Fruit fly (Drosophila melanogaster) whole organism, adult: Measurements from ENCODE around the gene Hydr2.

Source experiments
- CG11617 ChIP-seq: fragments of 200-800 bp; sonication (Bioruptor generic); optimal IDR thresholded peaks from 2 replicates; lab custom pipeline; 2017; ENCODE audit warnings: mild to moderate bottlenecking, missing biosample characterization, missing genetic modification reagents, missing genetic modification characterization
- CG12768 ChIP-seq: fragments of 200-800 bp; sonication (Bioruptor generic); optimal IDR thresholded peaks from 2 replicates; lab custom pipeline; 2017; ENCODE audit warnings: missing biosample characterization, missing genetic modification characterization, mild to moderate bottlenecking, moderate library complexity, missing genetic modification reagents
- CG14711 ChIP-seq: fragments of 200-800 bp; sonication (Bioruptor generic); optimal IDR thresholded peaks from 2 replicates; lab custom pipeline; 2018; ENCODE audit warnings: missing biosample characterization, mild to moderate bottlenecking, missing genetic modification characterization, moderate library complexity
- CG1620 ChIP-seq: fragments of 200-800 bp; sonication (Bioruptor generic); optimal IDR thresholded peaks from 2 replicates; lab custom pipeline; 2016; ENCODE audit warnings: missing biosample characterization, missing genetic modification characterization
- CG33017 ChIP-seq: fragments of 200-800 bp; sonication (Bioruptor generic); optimal IDR thresholded peaks from 2 replicates; lab custom pipeline; 2018; ENCODE audit warnings: missing biosample characterization, mild to moderate bottlenecking, missing genetic modification characterization, moderate library complexity
- CG5204 ChIP-seq: fragments of 200-800 bp; sonication (Bioruptor generic); optimal IDR thresholded peaks from 2 replicates; lab custom pipeline; 2016; ENCODE audit warnings: missing biosample characterization, missing genetic modification characterization
- CG7045 ChIP-seq: fragments of 200-800 bp; sonication (Bioruptor generic); optimal IDR thresholded peaks from 2 replicates; lab custom pipeline; 2017; ENCODE audit warnings: missing biosample characterization, mild to moderate bottlenecking, missing genetic modification characterization
- CG7101 ChIP-seq: fragments of 200-800 bp; sonication (Bioruptor generic); optimal IDR thresholded peaks from 2 replicates; lab custom pipeline; 2018; ENCODE audit warnings: missing biosample characterization, mild to moderate bottlenecking, missing genetic modification characterization, moderate library complexity
- Clk ChIP-seq: fragments of 200-800 bp; sonication (Bioruptor generic); optimal IDR thresholded peaks from 2 replicates; lab custom pipeline; 2017; ENCODE audit warnings: missing biosample characterization, missing genetic modification characterization
- Crg-1 ChIP-seq: fragments of 200-800 bp; sonication (Bioruptor generic); optimal IDR thresholded peaks from 2 replicates; lab custom pipeline; 2016; ENCODE audit warnings: missing biosample characterization, missing genetic modification characterization
- Hr96 ChIP-seq: fragments of 200-800 bp; sonication (Bioruptor generic); optimal IDR thresholded peaks from 2 replicates; lab custom pipeline; 2016; ENCODE audit warnings: missing biosample characterization, missing genetic modification characterization
- Mnt ChIP-seq: fragments of 200-800 bp; sonication (Bioruptor generic); optimal IDR thresholded peaks from 2 replicates; lab custom pipeline; 2016; ENCODE audit warnings: missing biosample characterization, mild to moderate bottlenecking, missing genetic modification characterization
- bab1 ChIP-seq: fragments of 200-800 bp; sonication (Bioruptor generic); optimal IDR thresholded peaks from 3 replicates; lab custom pipeline; 2019; ENCODE audit warnings: missing biosample characterization, mild to moderate bottlenecking, missing genetic modification characterization, moderate library complexity
- cic ChIP-seq: fragments of 200-800 bp; sonication (Bioruptor generic); optimal IDR thresholded peaks from 2 replicates; lab custom pipeline; 2017; ENCODE audit warnings: missing biosample characterization, mild to moderate bottlenecking, missing genetic modification characterization, moderate library complexity
- cnc ChIP-seq, 2 experiments: fragments of >200 bp; optimal IDR thresholded peaks; 2 replicates each; lab custom pipeline; 2017
- kay ChIP-seq: fragments of 200-800 bp; sonication (Bioruptor generic); peaks from one replicate; lab custom pipeline; 2016; ENCODE audit warnings: missing biosample characterization, missing genetic modification characterization, borderline replicate concordance
- ovo ChIP-seq: fragments of 200-800 bp; sonication (Bioruptor generic); optimal IDR thresholded peaks from 2 replicates; lab custom pipeline; 2016; ENCODE audit warnings: missing biosample characterization, missing genetic modification characterization
- pad ChIP-seq: fragments of 200-800 bp; sonication (Bioruptor generic); optimal IDR thresholded peaks from 3 replicates; lab custom pipeline; 2017; ENCODE audit warnings: missing biosample characterization, missing genetic modification characterization, mild to moderate bottlenecking, moderate library complexity, missing genetic modification reagents
- tj ChIP-seq: fragments of 200-800 bp; sonication (Bioruptor generic); optimal IDR thresholded peaks from 3 replicates; lab custom pipeline; 2017; ENCODE audit warnings: missing biosample characterization, mild to moderate bottlenecking, missing genetic modification characterization, moderate library complexity
- toe ChIP-seq: fragments of 200-800 bp; sonication (Bioruptor generic); optimal IDR thresholded peaks from 2 replicates; lab custom pipeline; 2016; ENCODE audit warnings: missing biosample characterization, missing genetic modification characterization

Hydr2 gene

DNA sequence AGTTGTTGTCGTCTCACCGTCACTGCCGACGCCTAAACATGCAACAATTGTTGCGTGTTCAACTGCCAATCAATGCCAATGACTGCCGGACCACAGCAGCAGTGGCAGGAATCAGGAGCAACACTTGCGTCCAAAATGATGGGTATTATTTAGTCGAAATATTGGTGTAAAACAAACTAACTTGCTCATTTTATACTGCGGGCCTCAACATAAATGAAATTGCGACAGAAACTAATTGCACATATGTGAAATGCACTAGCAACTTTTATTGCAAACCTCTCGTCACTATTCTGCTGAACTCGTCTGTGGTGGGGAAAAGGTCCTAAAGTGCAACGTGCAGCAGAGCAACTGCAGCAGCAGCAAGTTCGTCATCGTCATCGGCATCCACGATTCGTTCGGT lies 8.7 kb upstream of the Hydr2 start:
- TF ChIP-seq toe (GFP tag; lab: Kevin White, UChicago) = no peak
- no peak for TF ChIP-seq ovo (GFP tag; lab: Kevin White, UChicago)
- no peak for TF ChIP-seq Hr96
- no peak for TF ChIP-seq cic (GFP tag; lab: Kevin White, UChicago)
- TF ChIP-seq pad (GFP tag; lab: Kevin White, UChicago) = no peak

DNA sequence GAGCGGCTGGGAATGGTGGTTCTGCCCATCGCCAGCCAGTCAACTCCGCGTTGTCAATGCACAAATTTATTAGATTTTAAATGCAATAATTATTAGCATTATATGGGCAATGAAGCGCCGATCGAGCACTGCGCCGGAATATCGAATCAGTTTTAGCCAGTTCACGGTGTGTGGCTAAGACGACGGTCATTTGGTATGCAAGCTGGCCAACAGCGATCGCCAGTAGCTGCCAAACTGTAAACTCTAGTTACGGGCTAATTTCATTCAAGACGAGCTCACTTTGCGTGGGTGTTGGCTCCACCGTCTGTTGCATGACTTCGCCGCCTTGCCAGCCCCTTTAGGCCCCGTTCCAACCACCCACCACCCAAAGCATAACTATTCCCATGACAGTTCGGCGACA lies 7.6 kb upstream of the Hydr2 start:
- TF ChIP-seq CG1620 (GFP tag; lab: Kevin White, UChicago) (no peak), cnc (optimal IDR thresholded peaks at IDR 0.05; lab: Kevin White, UChicago) (no peak), Mnt (no peak), CG7101 (tag; lab: Kevin White, UChicago) (no peak), tj (GFP tag; lab: Kevin White, UChicago) (no peak), Crg-1 (GFP tag; lab: Kevin White, UChicago) (no peak), CG11617 (no peak)

DNA sequence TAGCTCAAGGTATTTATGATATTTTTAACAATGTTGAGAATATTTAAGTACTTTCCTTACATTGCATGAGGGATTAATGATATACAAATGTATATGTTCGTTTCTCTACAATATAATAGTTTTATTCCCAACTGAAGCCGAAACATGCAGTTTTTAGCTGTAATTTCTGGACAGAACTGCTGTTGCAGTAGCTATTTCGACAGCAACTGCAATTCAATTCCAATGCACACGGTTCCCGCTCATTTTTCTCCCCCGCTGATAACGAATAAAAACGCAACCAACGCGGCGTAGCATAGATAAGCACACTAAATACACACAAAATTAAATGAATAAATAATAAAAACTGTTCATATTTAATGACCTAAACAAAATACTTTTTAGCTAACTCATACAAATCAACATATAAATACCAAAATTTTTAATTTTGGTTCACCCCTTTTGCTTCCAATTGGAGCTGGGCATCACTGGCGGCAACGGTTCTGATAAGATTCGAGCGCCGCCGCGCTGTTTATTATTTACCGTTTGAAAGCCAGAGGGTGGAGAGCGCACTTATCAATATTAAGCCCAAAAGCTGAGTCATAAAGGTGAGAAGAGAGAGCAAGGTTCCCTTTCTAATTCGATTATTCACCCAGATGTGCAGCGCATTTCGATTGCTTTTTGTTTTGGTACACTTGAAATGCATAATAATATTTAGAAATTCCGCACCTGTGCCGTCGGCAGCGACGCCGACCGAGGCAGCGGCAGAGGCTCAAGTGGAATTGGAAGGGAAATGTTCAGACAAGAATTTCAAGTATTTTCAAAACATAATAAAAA lies 5.0 kb upstream of the Hydr2 start:
- TF ChIP-seq cic (GFP tag; lab: Kevin White, UChicago) = peak; percentile 64
- peak; percentile 94 for TF ChIP-seq ovo (GFP tag; lab: Kevin White, UChicago)
- no peak for TF ChIP-seq bab1 (GFP tag; lab: Kevin White, UChicago)
- TF ChIP-seq CG7101 (tag; lab: Kevin White, UChicago) = peak; percentile 75
- TF ChIP-seq CG1620 (GFP tag; lab: Kevin White, UChicago) = peak; percentile 4
- no peak for TF ChIP-seq CG14711
- TF ChIP-seq toe (GFP tag; lab: Kevin White, UChicago) = peak; percentile 26
- peak; percentile 21 for TF ChIP-seq CG12768
- peak; percentile 4 for TF ChIP-seq CG7045 (GFP tag; lab: Kevin White, UChicago)
- peak; percentile 30 for TF ChIP-seq pad (GFP tag; lab: Kevin White, UChicago)
- no peak for TF ChIP-seq tj (GFP tag; lab: Kevin White, UChicago)
- no peak for TF ChIP-seq Clk
- peak; percentile 99 for TF ChIP-seq kay (GFP tag; lab: Kevin White, UChicago)
- TF ChIP-seq Hr96 = peak; percentile 15
- TF ChIP-seq Mnt = peak; percentile 1
- TF ChIP-seq CG33017 = no peak
- TF ChIP-seq CG11617 = peak; percentile 53
- no peak for TF ChIP-seq Crg-1 (GFP tag; lab: Kevin White, UChicago)
- no peak for TF ChIP-seq cnc (optimal IDR thresholded peaks at IDR 0.05; lab: Kevin White, UChicago)
- peak; percentile 49 for TF ChIP-seq CG5204 (GFP tag; lab: Kevin White, UChicago)

DNA sequence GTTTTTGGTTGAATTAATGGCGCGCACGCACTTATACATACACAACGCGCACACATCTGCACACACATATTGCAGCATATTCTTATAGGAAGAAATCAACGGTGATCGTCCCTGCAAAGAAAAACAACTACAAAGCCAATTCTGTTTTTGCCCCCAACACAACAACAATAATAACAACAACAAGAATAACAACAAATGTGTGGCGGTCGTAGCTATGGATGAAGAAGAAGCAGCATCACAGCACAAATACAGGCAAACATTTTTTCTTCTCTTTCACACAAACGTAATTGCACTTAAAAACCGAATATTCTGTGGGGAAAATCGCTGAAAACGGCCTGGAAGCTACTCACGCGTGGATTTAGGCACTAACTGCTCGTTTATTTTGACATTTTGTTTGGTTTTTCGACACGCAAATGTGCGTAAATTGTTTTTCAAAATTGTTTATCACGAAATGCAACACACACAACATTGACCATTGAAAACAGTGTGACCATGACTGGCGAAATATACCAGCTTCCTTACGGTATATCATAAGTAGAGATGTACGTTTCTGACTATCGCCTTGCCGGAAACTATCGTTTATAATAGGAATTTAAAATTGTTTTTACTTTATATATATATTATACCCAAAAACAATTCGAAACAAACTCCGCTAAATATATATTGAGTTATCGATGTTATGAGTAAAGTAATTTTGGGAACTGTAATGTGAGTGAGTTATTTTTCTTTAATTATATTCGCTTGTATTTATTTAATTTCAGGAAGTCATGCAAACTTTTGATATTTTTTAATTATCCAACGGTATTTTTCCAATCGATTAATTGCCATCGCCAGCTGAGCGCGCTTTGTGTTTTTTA lies 4.1 kb upstream of the Hydr2 start, which contains the start of the genes Mad and gkt:
Gene Mad, minus strand, starts transcription at position 500 of the 857 bp plus-strand sequence.
Gene gkt, plus strand, starts transcription at position 807 of the 857 bp plus-strand sequence.
- TF ChIP-seq bab1 (GFP tag; lab: Kevin White, UChicago) (peak; percentile 2), pad (GFP tag; lab: Kevin White, UChicago) (peak; percentile 22), CG14711 (no peak)

DNA sequence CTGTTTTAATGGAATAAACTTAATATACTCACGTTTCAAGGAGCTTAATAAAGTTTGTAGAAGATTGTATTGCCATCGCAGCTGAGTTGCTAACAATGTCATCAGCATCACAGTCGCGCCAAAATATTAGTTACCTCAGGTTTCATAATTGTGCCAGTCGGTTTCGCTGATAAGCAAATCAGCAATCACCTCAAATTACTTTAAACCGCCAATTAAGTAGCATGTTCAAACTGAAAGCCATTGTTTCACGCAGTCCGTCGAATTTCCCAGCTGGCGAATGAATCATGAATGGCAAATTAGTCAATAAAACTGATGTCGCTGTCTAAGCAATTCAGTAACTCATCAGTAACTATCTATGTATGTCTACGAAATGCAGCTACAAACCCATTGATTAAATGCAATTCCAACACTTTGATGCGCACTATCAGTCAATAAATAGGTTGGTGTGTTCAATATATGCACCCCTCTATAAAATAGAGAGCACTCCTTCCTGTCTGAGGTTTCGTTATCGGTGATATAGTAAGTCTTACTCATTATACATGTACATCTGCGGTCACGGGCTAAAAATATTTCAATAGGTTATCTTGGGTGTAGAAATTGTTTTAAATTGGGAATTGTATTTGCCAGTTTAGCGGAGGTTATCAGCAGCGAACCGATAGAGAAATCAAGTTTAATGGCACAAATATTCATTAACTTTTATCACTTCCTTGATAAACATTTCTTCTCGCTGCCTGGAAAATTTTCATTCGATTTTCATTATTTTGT lies 994 bp downstream of the Hydr2 start:
- TF ChIP-seq bab1 (GFP tag; lab: Kevin White, UChicago) (no peak), kay (GFP tag; lab: Kevin White, UChicago) (peak; percentile 56), CG14711 (no peak), CG33017 (no peak), ovo (GFP tag; lab: Kevin White, UChicago) (no peak), cic (GFP tag; lab: Kevin White, UChicago) (peak; percentile 99), CG12768 (no peak), Hr96 (no peak), tj (GFP tag; lab: Kevin White, UChicago) (peak; percentile 83), CG7101 (tag; lab: Kevin White, UChicago) (peak; percentile 32), cnc (optimal IDR thresholded peaks at IDR 0.05; lab: Kevin White, UChicago) (no peak)

DNA sequence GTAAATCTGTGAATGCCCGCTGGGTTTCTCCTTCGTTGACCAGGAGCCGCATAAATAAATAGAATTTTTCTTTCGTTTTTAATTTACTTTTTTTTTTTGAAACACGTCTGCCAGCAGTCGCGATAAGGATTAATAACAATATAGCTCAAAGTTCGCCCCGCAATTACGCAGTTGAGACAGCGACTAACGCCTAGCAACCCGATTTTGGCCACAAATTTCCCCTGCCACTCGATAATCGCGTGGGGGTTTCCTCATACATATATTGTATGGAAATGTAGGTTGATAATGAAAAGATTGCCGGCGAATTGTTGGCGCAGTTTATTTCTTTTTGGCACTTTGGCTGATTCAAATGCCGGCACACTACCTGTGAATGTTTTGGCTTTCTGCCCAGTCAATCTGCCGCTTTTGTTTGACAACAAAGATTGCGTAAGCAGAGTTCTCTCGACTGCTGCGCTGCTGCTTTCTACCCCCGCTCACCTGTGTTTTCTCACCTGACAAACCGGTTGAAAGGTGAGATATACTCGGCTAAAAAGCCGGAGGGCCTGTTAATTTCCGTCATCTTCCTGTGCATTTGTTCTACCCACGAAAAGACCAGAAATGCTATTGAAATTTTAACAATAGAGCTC lies 1.7 kb downstream of the Hydr2 start:
- TF ChIP-seq pad (GFP tag; lab: Kevin White, UChicago) = no peak
- TF ChIP-seq cnc (optimal IDR thresholded peaks at IDR 0.05; lab: Kevin White, UChicago) = peak in 1 of 2 experiments; percentile 22
- peak; percentile 18 for TF ChIP-seq Mnt
- peak; percentile 80 for TF ChIP-seq kay (GFP tag; lab: Kevin White, UChicago)
